Worm (Caenorhabditis elegans) whole organism, mixed stage, embryonic: ENCODE results near the gene nspg-14.

Experiments used
- M03D4.4 ChIP-seq: sonication (generic microtip); optimal IDR thresholded peaks from 2 replicates; lab custom pipeline; 2017; ENCODE audit warnings: mild to moderate bottlenecking, missing genetic modification characterization, missing compliant biosample characterization
- blmp-1 ChIP-seq: fragments of 150-350 bp; optimal IDR thresholded peaks from 2 replicates; lab custom pipeline; 2014; ENCODE audit warnings: missing biosample characterization, missing genetic modification characterization
- ceh-39 ChIP-seq: fragments of 150-350 bp; optimal IDR thresholded peaks from 2 replicates; lab custom pipeline; 2014; ENCODE audit warnings: missing biosample characterization, missing genetic modification characterization
- ceh-43 ChIP-seq: fragments of 200-800 bp; sonication (Bioruptor generic); optimal IDR thresholded peaks from 2 replicates; lab custom pipeline; 2018; ENCODE audit warnings: mild to moderate bottlenecking, missing genetic modification characterization, moderate library complexity, missing compliant biosample characterization
- ceh-83 ChIP-seq: fragments of 200-800 bp; sonication (Bioruptor generic); optimal IDR thresholded peaks from 2 replicates; lab custom pipeline; 2018; ENCODE audit warnings: mild to moderate bottlenecking, missing genetic modification characterization, missing compliant biosample characterization
- ces-1 ChIP-seq: fragments of 150-350 bp; optimal IDR thresholded peaks from 2 replicates; lab custom pipeline; 2014; ENCODE audit warnings: missing biosample characterization, missing genetic modification reagents, missing genetic modification characterization
- cnd-1 ChIP-seq: fragments of 200-800 bp; sonication (Bioruptor generic); optimal IDR thresholded peaks from 2 replicates; lab custom pipeline; 2018; ENCODE audit warnings: mild to moderate bottlenecking, missing genetic modification characterization, missing compliant biosample characterization
- drap-1 ChIP-seq: fragments of 200-800 bp; sonication (Bioruptor generic); optimal IDR thresholded peaks from 3 replicates; lab custom pipeline; 2018; ENCODE audit warnings: mild to moderate bottlenecking, missing genetic modification characterization, missing compliant biosample characterization
- elt-1 ChIP-seq: sonication (generic microtip); optimal IDR thresholded peaks from 2 replicates; lab custom pipeline; 2017; ENCODE audit warnings: missing genetic modification characterization, mild to moderate bottlenecking, missing compliant biosample characterization, antibody characterized with exemption, moderate library complexity, borderline replicate concordance; ENCODE audit not compliant: insufficient read depth
- elt-3 ChIP-seq: fragments of 150-350 bp; optimal IDR thresholded peaks from 2 replicates; lab custom pipeline; 2014; ENCODE audit warnings: missing biosample characterization, missing genetic modification characterization
- ham-2 ChIP-seq: fragments of 200-800 bp; sonication (Bioruptor generic); optimal IDR thresholded peaks from 2 replicates; lab custom pipeline; 2018; ENCODE audit warnings: mild to moderate bottlenecking, missing genetic modification characterization, missing compliant biosample characterization
- hlh-1 ChIP-seq: fragments of 150-350 bp; optimal IDR thresholded peaks from 2 replicates; lab custom pipeline; 2014; ENCODE audit warnings: missing biosample characterization, missing genetic modification reagents, missing genetic modification characterization
- lin-13 ChIP-seq: fragments of 150-350 bp; optimal IDR thresholded peaks from 2 replicates; lab custom pipeline; 2014; ENCODE audit warnings: missing biosample characterization, missing genetic modification characterization
- lin-32 ChIP-seq: fragments of 200-800 bp; sonication (Bioruptor generic); optimal IDR thresholded peaks from 2 replicates; lab custom pipeline; 2018; ENCODE audit warnings: mild to moderate bottlenecking, missing genetic modification characterization, missing compliant biosample characterization
- lsy-2 ChIP-seq: fragments of 150-350 bp; optimal IDR thresholded peaks from 2 replicates; lab custom pipeline; 2014; ENCODE audit warnings: missing biosample characterization, missing genetic modification characterization
- mab-5 ChIP-seq: fragments of 150-350 bp; optimal IDR thresholded peaks from 2 replicates; lab custom pipeline; 2014; ENCODE audit warnings: missing biosample characterization, missing genetic modification characterization
- mep-1 ChIP-seq: fragments of 150-350 bp; optimal IDR thresholded peaks from 2 replicates; lab custom pipeline; 2017; ENCODE audit warnings: missing biosample characterization, missing genetic modification reagents, missing genetic modification characterization, inconsistent platforms
- nhr-12 ChIP-seq: fragments of 150-350 bp; optimal IDR thresholded peaks from 2 replicates; lab custom pipeline; 2014; ENCODE audit warnings: missing biosample characterization, missing genetic modification characterization
- nhr-2 ChIP-seq: fragments of 150-350 bp; optimal IDR thresholded peaks from 2 replicates; lab custom pipeline; 2014; ENCODE audit warnings: missing biosample characterization, missing genetic modification characterization
- nhr-237 ChIP-seq: fragments of 150-350 bp; optimal IDR thresholded peaks from 2 replicates; lab custom pipeline; 2014; ENCODE audit warnings: missing biosample characterization, missing genetic modification characterization
- nhr-28 ChIP-seq: fragments of 150-350 bp; optimal IDR thresholded peaks from 2 replicates; lab custom pipeline; 2014; ENCODE audit warnings: missing biosample characterization, missing genetic modification characterization
- nhr-76 ChIP-seq: sonication (generic microtip); optimal IDR thresholded peaks from 2 replicates; lab custom pipeline; 2017; ENCODE audit warnings: missing biosample characterization, missing genetic modification characterization
- pha-4 ChIP-seq: fragments of 150-350 bp; optimal IDR thresholded peaks from 2 replicates; lab custom pipeline; 2018; ENCODE audit warnings: missing biosample characterization, missing genetic modification reagents, missing genetic modification characterization
- snpc-4 ChIP-seq: fragments of 150-350 bp; optimal IDR thresholded peaks from 2 replicates; lab custom pipeline; 2014; ENCODE audit warnings: missing biosample characterization, missing genetic modification characterization
- sptf-1 ChIP-seq: sonication (generic microtip); optimal IDR thresholded peaks from 2 replicates; lab custom pipeline; 2017; ENCODE audit warnings: mild to moderate bottlenecking, missing genetic modification characterization, moderate library complexity, missing compliant biosample characterization
- tbx-8 ChIP-seq: fragments of 200-800 bp; sonication (Bioruptor generic); optimal IDR thresholded peaks from 2 replicates; lab custom pipeline; 2018; ENCODE audit warnings: mild to moderate bottlenecking, missing genetic modification characterization, moderate library complexity, missing compliant biosample characterization
- unc-120 ChIP-seq: sonication (generic microtip); optimal IDR thresholded peaks from 2 replicates; lab custom pipeline; 2017; ENCODE audit warnings: missing genetic modification characterization, missing compliant biosample characterization; ENCODE audit not compliant: poor library complexity, severe bottlenecking
- unc-39 ChIP-seq: fragments of 150-350 bp; optimal IDR thresholded peaks from 2 replicates; lab custom pipeline; 2014; ENCODE audit warnings: missing biosample characterization, missing genetic modification characterization
- unc-62 ChIP-seq: fragments of 150-350 bp; optimal IDR thresholded peaks from 2 replicates; lab custom pipeline; 2014; ENCODE audit warnings: missing biosample characterization, missing genetic modification reagents, missing genetic modification characterization
- zip-8 ChIP-seq: fragments of 150-350 bp; optimal IDR thresholded peaks from 2 replicates; lab custom pipeline; 2014; ENCODE audit warnings: missing biosample characterization, missing genetic modification characterization
- ztf-11 ChIP-seq: fragments of 150-350 bp; optimal IDR thresholded peaks from 2 replicates; lab custom pipeline; 2014; ENCODE audit warnings: missing biosample characterization, missing genetic modification characterization

The nspg-14 gene

ce11 chrX:5256999-5257398 is 4.2 kb downstream of the nspg-14 start, which contains the start of gene nspg-12:
Gene nspg-12, plus strand, starts transcription at chrX:5257299.
- TF ChIP-seq elt-1 (tag; lab: Kevin White, UChicago) (no peak), ceh-39 (tag; lab: Kevin White, UChicago) (no peak), ces-1 (no peak), elt-3 (no peak), drap-1 (GFP tag; lab: Kevin White, UChicago) (no peak), nhr-76 (no peak), M03D4.4 (tag; lab: Kevin White, UChicago) (no peak), lsy-2 (tag; lab: Kevin White, UChicago) (no peak), ceh-43 (no peak)

ce11 chrX:5260389-5260788 is 7.5 kb downstream of the nspg-14 start:
- TF ChIP-seq pha-4 (no peak), elt-3 (no peak), nhr-2 (tag; lab: Kevin White, UChicago) (no peak), snpc-4 (tag; lab: Kevin White, UChicago) (no peak), cnd-1 (tag; lab: Kevin White, UChicago) (no peak), lin-13 (no peak)

ce11 chrX:5262033-5262432 is 9.2 kb downstream of the nspg-14 start:
- no peak for TF ChIP-seq unc-62
- no peak for TF ChIP-seq unc-120
- TF ChIP-seq elt-3: no peak
- no peak for TF ChIP-seq lin-32 (GFP tag; lab: Kevin White, UChicago)
- no peak for TF ChIP-seq ceh-83
- no peak for TF ChIP-seq cnd-1 (tag; lab: Kevin White, UChicago)
- no peak for TF ChIP-seq mep-1 (tag; lab: Kevin White, UChicago)
- no peak for TF ChIP-seq ceh-43

ce11 chrX:5263585-5263984 is 10.7 kb downstream of the nspg-14 start:
- TF ChIP-seq nhr-12 (tag; lab: Kevin White, UChicago): no peak
- no peak for TF ChIP-seq unc-62
- no peak for TF ChIP-seq ces-1
- no peak for TF ChIP-seq ham-2

- TF ChIP-seq mep-1 (tag; lab: Kevin White, UChicago) (no peak), ceh-83 (no peak), lin-32 (GFP tag; lab: Kevin White, UChicago) (no peak), unc-62 (no peak), tbx-8 (no peak), ztf-11 (tag; lab: Kevin White, UChicago) (no peak), nhr-12 (tag; lab: Kevin White, UChicago) (no peak), nhr-28 (tag; lab: Kevin White, UChicago) (no peak), pha-4 (no peak), nhr-2 (tag; lab: Kevin White, UChicago) (no peak), hlh-1 (tag; lab: Kevin White, UChicago) (no peak), snpc-4 (tag; lab: Kevin White, UChicago) (no peak), lsy-2 (tag; lab: Kevin White, UChicago) (no peak)
These were observed 11.2 kb downstream of the nspg-14 start, which contains the start of gene Y34B4A.4 for ce11 chrX:5264026-5264425. Gene Y34B4A.4, plus strand, starts transcription at chrX:5264326.

ce11 chrX:5265356-5265755 is 12.5 kb downstream of the nspg-14 start:
- TF ChIP-seq hlh-1 (tag; lab: Kevin White, UChicago) (no peak), lsy-2 (tag; lab: Kevin White, UChicago) (no peak)

- no peak for TF ChIP-seq snpc-4 (tag; lab: Kevin White, UChicago)
- no peak for TF ChIP-seq unc-62
- no peak for TF ChIP-seq nhr-28 (tag; lab: Kevin White, UChicago)
- no peak for TF ChIP-seq ceh-43
- no peak for TF ChIP-seq nhr-237 (tag; lab: Kevin White, UChicago)
- TF ChIP-seq elt-3: no peak
- no peak for TF ChIP-seq ceh-39 (tag; lab: Kevin White, UChicago)
- TF ChIP-seq blmp-1 (tag; lab: Kevin White, UChicago): no peak
- TF ChIP-seq M03D4.4 (tag; lab: Kevin White, UChicago): no peak
- no peak for TF ChIP-seq sptf-1 (tag; lab: Kevin White, UChicago)
- no peak for TF ChIP-seq unc-120
- TF ChIP-seq nhr-12 (tag; lab: Kevin White, UChicago): no peak
- no peak for TF ChIP-seq zip-8 (tag; lab: Kevin White, UChicago)
- no peak for TF ChIP-seq mab-5 (tag; lab: Kevin White, UChicago)
- TF ChIP-seq lin-32 (GFP tag; lab: Kevin White, UChicago): no peak
- no peak for TF ChIP-seq ceh-83
- TF ChIP-seq unc-39: no peak
- no peak for TF ChIP-seq hlh-1 (tag; lab: Kevin White, UChicago)
- TF ChIP-seq nhr-2 (tag; lab: Kevin White, UChicago): no peak
- TF ChIP-seq, all 35 proteins: peak for 0
These were observed 15.2 kb downstream of the nspg-14 start for ce11 chrX:5268062-5268461.
